Worm (Caenorhabditis elegans): Measurements from ENCODE around the gene F53A10.2.
A peak's percentile ranks its signal among the peaks of the same experiment; 100 is the strongest.
"Not testable (repeated sequence)": the region's sequence is repeated elsewhere in the genome, so short reads cannot be mapped to it uniquely, and the experiment has no call there.

F53A10.2 gene

DNA sequence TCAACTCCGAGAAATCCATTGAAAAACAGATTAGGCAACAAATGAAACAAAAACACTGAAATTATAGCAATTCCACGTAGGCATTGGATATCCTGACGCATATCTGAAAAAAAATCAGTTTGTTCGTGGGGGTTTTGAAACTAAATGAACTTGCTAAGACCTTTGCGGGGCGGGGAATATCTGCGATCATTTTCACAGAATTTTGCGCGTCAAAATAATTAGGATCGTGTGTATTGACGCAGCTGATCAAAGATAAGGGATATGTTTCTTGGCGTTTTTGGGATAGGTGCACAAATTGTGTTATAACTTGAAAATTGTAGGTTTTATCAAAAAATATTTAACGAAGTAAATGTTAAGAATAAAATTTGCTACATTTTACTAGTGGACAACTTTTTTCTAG is 69.6 kb downstream of the F53A10.2 start, which contains the start of gene oac-30:
TSS of gene oac-30 (minus strand) at position 101 of the 400 bp plus-strand sequence.
- no peak for TF ChIP-seq hpl-2 (GFP tag; optimal IDR thresholded peaks at IDR 0.05)
- no peak for TF ChIP-seq skn-1 (tag; optimal IDR thresholded peaks at IDR 0.05)
- TF ChIP-seq ceh-63 (GFP tag; optimal IDR thresholded peaks at IDR 0.05), result no peak
- TF ChIP-seq nhr-90 (tag; optimal IDR thresholded peaks at IDR 0.05; ENCODE audit: poor library complexity), result no peak
- no peak for TF ChIP-seq ets-5 (GFP tag; IDR thresholded peaks at IDR 0.05)
- no peak for TF ChIP-seq swsn-7 (tag; optimal IDR thresholded peaks at IDR 0.05)
- no peak for TF ChIP-seq hlh-4 (tag; optimal IDR thresholded peaks at IDR 0.05)
- no peak for TF ChIP-seq jun-1 (tag; optimal IDR thresholded peaks at IDR 0.05)
- TF ChIP-seq egl-13 (tag; optimal IDR thresholded peaks at IDR 0.05), result no peak
- TF ChIP-seq dpl-1 (GFP tag; optimal IDR thresholded peaks at IDR 0.05), result no peak
- TF ChIP-seq ceh-90 (tag; optimal IDR thresholded peaks at IDR 0.05), result no peak
- no peak for TF ChIP-seq isw-1 (GFP tag; IDR thresholded peaks at IDR 0.05)
- TF ChIP-seq irx-1 (tag; optimal IDR thresholded peaks at IDR 0.05), result no peak
- no peak for TF ChIP-seq nhr-47 (tag; optimal IDR thresholded peaks at IDR 0.05)
- TF ChIP-seq lir-3 (tag; optimal IDR thresholded peaks at IDR 0.05; ENCODE audit: poor library complexity), result no peak
- TF ChIP-seq zip-4 (GFP tag; optimal IDR thresholded peaks at IDR 0.05), result no peak
- TF ChIP-seq nhr-76 (tag; optimal IDR thresholded peaks at IDR 0.05), result no peak
- no peak for TF ChIP-seq elt-2 (tag; optimal IDR thresholded peaks at IDR 0.05)

DNA sequence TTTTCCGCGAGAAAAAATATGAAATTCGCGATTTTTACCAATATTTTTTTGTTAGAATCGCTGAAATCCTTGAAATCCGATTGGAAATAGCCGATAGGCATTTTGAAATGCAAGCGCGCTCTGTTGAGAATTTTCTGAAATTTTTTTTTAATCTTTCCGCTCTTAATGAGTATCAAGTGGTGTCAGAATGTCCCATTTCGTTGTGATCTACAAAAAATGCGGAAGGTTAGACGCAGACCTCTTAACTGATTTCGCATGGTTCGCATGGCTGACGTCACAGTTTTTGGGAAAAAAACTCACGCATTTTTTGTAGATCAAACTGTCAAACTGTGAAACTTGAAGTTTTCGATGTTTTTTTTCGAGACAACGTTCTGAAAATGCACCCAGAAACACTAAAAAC is 74.6 kb downstream of the F53A10.2 start, which contains the start of gene srw-66:
TSS of gene srw-66 (minus strand) at position 101 of the 400 bp plus-strand sequence.
- TF ChIP-seq efl-1 (optimal IDR thresholded peaks at IDR 0.05), result no peak
- TF ChIP-seq efl-1 (GFP tag; optimal IDR thresholded peaks at IDR 0.05 in 1 of 2), result peak in 1 of 2 experiments; percentile 43
- no peak for TF ChIP-seq blmp-1 (tag; optimal IDR thresholded peaks at IDR 0.05)

DNA sequence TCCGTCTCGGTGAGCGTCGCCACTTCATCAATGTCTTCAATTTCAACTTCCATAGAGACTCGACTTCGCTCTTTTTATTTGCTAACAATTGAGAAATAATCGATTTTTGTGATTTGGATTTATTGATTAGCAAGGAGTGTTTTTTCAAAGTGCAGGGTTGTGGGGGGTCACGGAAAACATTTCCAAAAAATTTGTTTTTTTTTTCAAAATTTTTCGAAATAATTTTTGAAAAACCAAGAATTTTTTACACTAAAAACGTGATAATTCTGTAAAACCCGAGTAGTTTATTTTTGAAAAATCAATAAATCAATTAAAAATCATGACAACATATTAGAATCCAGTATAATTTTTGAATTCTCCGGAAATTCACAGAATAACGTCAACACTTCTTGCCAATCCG is 78.3 kb downstream of the F53A10.2 start, which contains the start of gene Y57G7A.5:
TSS of gene Y57G7A.5 (minus strand) at position 101 of the 400 bp plus-strand sequence.
- no peak for TF ChIP-seq irx-1 (tag; optimal IDR thresholded peaks at IDR 0.05)
- TF ChIP-seq unc-62 (GFP tag; optimal IDR thresholded peaks at IDR 0.05), result no peak
- no peak for TF ChIP-seq lir-3 (tag; optimal IDR thresholded peaks at IDR 0.05; ENCODE audit: poor library complexity)
- no peak for TF ChIP-seq blmp-1 (tag; optimal IDR thresholded peaks at IDR 0.05)
- no peak for TF ChIP-seq pqm-1 (tag; optimal IDR thresholded peaks at IDR 0.05)
- no peak for TF ChIP-seq aly-2 (tag; optimal IDR thresholded peaks at IDR 0.05)

DNA sequence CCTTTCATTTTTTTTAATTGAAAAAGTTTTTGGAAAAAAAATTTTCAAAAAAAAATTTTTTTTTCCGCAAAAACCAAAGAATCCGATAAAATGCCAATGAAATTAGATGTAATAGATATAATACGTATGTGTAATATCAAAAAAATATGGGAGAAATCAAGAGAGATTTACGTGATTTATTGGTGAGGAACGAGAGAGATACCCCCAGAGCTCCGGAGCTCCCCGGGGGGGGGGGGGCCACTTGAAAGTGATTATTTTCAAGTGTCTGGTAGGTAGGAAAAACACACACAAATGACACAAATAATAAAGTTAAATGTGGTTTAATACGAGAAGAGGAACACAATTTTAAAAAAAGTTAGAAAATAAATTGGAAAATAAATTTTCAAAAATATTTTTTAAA is 79.6 kb downstream of the F53A10.2 start, which contains the start of gene Y57G7A.11:
TSS of gene Y57G7A.11 (minus strand) at position 101 of the 400 bp plus-strand sequence.
- TF ChIP-seq fkh-4 (tag; optimal IDR thresholded peaks at IDR 0.05; ENCODE audit: borderline replicate concordance) (peak; percentile 39), nhr-19 (GFP tag; conservative IDR thresholded peaks at IDR 0.05) (no peak), dsc-1 (tag; optimal IDR thresholded peaks at IDR 0.05) (peak; percentile 83)

DNA sequence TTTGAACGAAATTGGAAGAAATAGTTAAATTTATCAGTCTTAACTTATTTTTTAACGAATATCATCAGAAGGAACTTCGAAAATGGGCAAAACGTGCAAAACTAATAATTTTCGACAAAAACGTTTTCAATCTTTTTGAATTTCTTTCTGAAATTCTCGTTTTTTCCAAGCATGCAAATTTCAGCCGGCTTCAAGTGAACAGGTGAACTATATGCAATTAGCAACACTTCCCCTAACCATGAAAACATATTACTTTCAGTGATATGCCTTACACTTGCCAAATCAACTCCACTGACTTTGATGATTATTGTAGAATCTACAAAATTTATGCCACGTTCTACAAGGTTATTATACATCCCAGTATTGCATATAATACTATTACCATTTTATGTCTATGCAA is 81.2 kb downstream of the F53A10.2 start, which contains the start of gene srz-63:
TSS of gene srz-63 (plus strand) at position 301 of the 400 bp plus-strand sequence.
- TF ChIP-seq lin-14 (GFP tag; optimal IDR thresholded peaks at IDR 0.05); pqm-1 (tag; optimal IDR thresholded peaks at IDR 0.05); C04F5.9 (tag; optimal IDR thresholded peaks at IDR 0.05): not testable (repeated sequence)

Data from whole organism, L1 larva.